Fruit fly (Drosophila melanogaster): ENCODE data around the gene Nasp.
A peak's percentile ranks its signal among the peaks of the same experiment; 100 is the strongest.

The Nasp gene

DNA sequence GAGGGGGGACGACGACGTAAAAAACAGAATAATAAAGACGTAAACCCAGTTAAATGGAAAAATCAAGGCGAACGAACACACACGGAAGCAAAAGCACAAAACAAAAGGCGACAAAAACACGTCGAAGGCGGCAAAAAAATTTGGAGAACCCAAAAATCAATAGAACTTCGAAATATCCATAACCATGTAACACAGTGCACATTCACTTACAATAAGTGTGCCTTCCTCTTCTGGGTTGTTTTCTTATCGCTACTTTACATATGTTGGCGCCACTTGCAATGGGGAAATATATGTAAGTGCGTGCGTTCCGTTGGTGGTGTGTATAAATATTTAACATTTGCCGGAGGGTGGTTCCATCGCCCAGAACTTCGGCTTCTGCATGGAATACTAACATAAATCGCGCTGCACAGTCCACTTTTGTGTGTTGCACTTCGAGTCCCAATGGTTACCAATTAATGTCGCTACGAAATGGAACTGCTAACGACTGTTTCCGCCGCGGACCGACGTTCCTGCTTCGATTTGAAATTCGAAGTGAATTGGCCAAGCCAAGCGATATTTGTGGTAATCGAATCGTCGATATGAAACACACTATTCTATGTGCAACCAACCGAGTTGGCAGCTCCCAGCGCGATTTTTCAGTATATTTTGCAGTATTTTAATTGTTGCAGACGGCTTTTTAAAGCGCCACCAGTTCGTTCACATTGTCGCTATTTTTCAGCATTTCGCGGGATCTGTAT is at the start of gene Nasp, which contains the start of gene CG9801:
Gene Nasp, plus strand, starts transcription at position 665 of the 737 bp plus-strand sequence.
Gene CG9801, minus strand, starts transcription at position 542 of the 737 bp plus-strand sequence.
- no peak for TF ChIP-seq noc (tag; optimal IDR thresholded peaks at IDR 0.05)

- TF ChIP-seq noc (tag; optimal IDR thresholded peaks at IDR 0.05): no peak
These were observed 48.4 kb upstream of the Nasp start for dm6 chr3R:8699230-8699629.

DNA sequence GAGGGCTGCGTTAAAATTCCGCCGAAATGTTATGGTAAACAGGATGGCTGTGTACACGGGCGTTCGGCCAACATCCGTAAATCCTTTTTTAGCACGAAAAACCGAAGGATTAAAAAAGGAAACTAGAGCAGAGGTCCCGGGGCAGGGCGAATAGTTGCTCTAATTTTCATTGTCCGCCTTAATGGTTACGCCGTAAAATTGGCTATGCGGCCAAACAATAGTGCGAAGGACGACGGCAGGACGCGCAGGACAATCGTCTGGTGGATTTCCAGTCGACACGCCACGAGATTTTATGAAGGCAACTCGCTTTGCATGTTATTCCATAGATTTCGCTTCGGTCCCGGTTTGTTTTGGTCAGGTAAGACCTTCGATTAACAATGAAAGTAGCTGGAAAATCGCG is 46.9 kb upstream of the Nasp start:
- TF ChIP-seq noc (tag; optimal IDR thresholded peaks at IDR 0.05): no peak

dm6 chr3R:8701197-8701596 is 46.4 kb upstream of the Nasp start:
- no peak for TF ChIP-seq noc (tag; optimal IDR thresholded peaks at IDR 0.05)

DNA sequence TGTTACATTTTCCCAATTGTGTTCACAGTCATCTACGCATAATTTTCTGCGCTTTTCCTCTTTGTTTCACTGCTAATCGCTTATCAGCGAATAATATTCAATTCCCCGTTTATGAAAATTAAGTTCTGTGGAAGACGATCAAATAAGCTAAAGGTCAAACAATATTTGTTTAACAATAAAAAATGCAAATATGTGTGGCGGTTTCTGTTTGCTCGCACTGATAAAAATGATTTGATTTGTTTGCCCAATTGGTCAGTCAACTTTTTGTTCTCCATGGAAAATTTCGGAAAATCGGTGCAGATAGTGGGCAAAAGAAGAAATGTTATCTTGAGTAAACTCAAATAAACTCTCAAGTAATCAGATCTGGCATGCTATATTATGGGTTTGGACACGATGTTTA is 42.9 kb upstream of the Nasp start:
- TF ChIP-seq noc (tag; optimal IDR thresholded peaks at IDR 0.05): no peak

- no peak for TF ChIP-seq noc (tag; optimal IDR thresholded peaks at IDR 0.05)
These were observed 42.1 kb upstream of the Nasp start for dm6 chr3R:8705323-8706097.

- TF ChIP-seq noc (tag; optimal IDR thresholded peaks at IDR 0.05): no peak
These were observed 40.4 kb upstream of the Nasp start for dm6 chr3R:8707166-8707565.

dm6 chr3R:8711890-8712449 is 35.6 kb upstream of the Nasp start:
- TF ChIP-seq noc (tag; optimal IDR thresholded peaks at IDR 0.05): peak; percentile 15

DNA sequence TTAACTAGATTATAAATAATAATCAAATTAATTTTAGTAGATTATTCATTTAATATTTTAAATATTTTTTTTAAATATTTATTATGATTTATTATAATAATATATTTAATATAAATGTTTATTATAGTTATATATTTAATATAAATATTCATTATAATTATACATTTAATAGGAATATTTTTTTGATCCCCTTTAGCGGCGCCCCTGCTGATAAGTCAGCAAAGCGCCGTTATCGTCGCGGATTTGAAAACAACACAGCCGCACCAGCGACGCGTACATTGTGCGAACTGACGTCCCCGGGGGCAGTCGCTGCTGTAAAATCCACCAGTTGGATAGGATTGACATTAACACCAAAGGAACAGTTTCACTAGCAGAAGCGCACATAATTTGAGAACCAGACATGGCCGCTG is 34.9 kb upstream of the Nasp start, which contains the start of gene CG8112:
Gene CG8112, plus strand, starts transcription at position 212 of the 410 bp plus-strand sequence.
- TF ChIP-seq noc (tag; optimal IDR thresholded peaks at IDR 0.05): no peak

- TF ChIP-seq noc (tag; optimal IDR thresholded peaks at IDR 0.05): no peak
These were observed 32.2 kb upstream of the Nasp start for dm6 chr3R:8715371-8715770.

- TF ChIP-seq noc (tag; optimal IDR thresholded peaks at IDR 0.05): no peak
These were observed 31.6 kb upstream of the Nasp start, which contains the start of gene TMEM216 for dm6 chr3R:8715851-8716550. Gene TMEM216 (plus strand): TSS chr3R:8716243.

DNA sequence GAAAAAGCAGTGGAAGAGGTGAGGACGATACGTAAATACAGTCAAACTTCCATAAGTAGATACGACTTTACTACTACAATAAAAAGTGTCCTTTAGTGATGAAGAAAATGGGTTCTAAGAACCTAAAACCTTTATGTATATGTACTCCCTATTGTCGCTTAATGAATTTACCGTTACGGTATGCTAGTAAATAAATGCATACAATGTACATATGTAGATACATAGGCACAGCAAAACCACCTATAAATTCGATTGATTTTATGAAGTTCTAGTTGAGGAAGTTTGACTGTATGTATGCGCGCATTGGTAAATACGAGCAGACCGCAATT is 31.1 kb upstream of the Nasp start:
- no peak for TF ChIP-seq noc (tag; optimal IDR thresholded peaks at IDR 0.05)

DNA sequence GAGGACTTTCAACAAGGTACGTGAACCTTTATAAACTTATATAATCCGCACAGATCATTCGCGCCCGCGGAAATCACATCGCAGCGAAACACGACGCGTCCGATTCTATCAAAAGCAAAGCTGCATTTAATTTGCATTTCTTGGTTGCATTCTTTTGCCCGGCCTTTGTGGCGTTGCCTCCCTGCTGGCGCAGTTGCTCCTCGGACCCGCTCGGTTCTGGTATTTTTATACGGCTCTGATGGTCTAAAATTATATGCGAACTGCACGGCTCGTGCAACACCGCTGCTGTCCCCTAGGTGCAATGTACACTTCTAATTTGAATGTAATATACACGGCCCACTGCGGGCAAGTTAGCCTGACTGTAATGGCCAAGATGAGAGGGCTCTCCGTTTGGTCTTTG is 29.2 kb upstream of the Nasp start, which contains the start of gene Cks85A:
Gene Cks85A, minus strand, starts transcription at position 101 of the 400 bp plus-strand sequence.
- TF ChIP-seq noc (tag; optimal IDR thresholded peaks at IDR 0.05): no peak

DNA sequence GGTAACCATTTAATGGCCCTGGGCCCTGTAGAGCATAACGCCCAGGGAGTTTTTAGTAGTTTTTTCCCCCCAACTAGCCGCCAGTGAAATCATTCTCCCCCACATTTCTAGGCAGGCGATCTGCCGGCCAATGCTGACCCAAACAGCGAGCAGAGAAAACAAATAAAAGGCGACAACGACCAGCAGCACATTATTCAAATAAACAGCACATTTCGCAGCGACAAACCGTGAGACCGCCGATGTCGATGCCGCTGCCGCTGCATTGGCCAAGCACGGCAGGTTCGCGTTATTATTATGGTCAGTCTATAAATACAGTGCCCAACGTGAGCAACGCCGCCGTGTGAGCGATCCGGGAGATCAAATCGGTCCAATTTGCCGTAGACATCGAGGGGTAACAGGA is 28.7 kb upstream of the Nasp start, which contains the start of gene CG11760:
Gene CG11760, plus strand, starts transcription at position 301 of the 400 bp plus-strand sequence.
- no peak for TF ChIP-seq noc (tag; optimal IDR thresholded peaks at IDR 0.05)

- TF ChIP-seq noc (tag; optimal IDR thresholded peaks at IDR 0.05): no peak
These were observed 26.5 kb upstream of the Nasp start, which contains the start of gene CG8136 for dm6 chr3R:8721071-8721470. Gene CG8136 (plus strand): TSS chr3R:8721371.
